Fruit fly (Drosophila melanogaster): ENCODE data around the gene CG12538.

CG12538 gene

dm6 chr3R:13523435-13523834, at the start of gene CG12538:
CG12538 (minus strand) TSS chr3R:13523535.
- no peak for TF ChIP-seq noc (tag; optimal IDR thresholded peaks at IDR 0.05)

dm6 chr3R:13553875-13554399, 30.6 kb upstream of the CG12538 start:
- no peak for TF ChIP-seq noc (tag; optimal IDR thresholded peaks at IDR 0.05)

dm6 chr3R:13553152-13553874, 30.0 kb upstream of the CG12538 start:
- no peak for TF ChIP-seq noc (tag; optimal IDR thresholded peaks at IDR 0.05)

dm6 chr3R:13549515-13549914, 26.2 kb upstream of the CG12538 start:
- no peak for TF ChIP-seq noc (tag; optimal IDR thresholded peaks at IDR 0.05)

- no peak for TF ChIP-seq noc (tag; optimal IDR thresholded peaks at IDR 0.05)
These were observed 25.1 kb upstream of the CG12538 start for dm6 chr3R:13548441-13548818.

- TF ChIP-seq noc (tag; optimal IDR thresholded peaks at IDR 0.05), result no peak
These were observed 24.6 kb upstream of the CG12538 start for dm6 chr3R:13547729-13548440.

- no peak for TF ChIP-seq noc (tag; optimal IDR thresholded peaks at IDR 0.05)
These were observed 22.0 kb upstream of the CG12538 start, which contains the start of gene CG31337 for dm6 chr3R:13545300-13545699. CG31337 (minus strand) TSS chr3R:13545400.

dm6 chr3R:13538723-13539269, 15.5 kb upstream of the CG12538 start:
- TF ChIP-seq noc (tag; optimal IDR thresholded peaks at IDR 0.05), result no peak

- TF ChIP-seq noc (tag; optimal IDR thresholded peaks at IDR 0.05), result no peak
These were observed 5.9 kb upstream of the CG12538 start, which contains the start of gene CG46457 for dm6 chr3R:13529256-13529655. CG46457 (minus strand) TSS chr3R:13529356.

- TF ChIP-seq noc (tag; optimal IDR thresholded peaks at IDR 0.05), result no peak
These were observed 3.3 kb upstream of the CG12538 start for dm6 chr3R:13526638-13527037.

dm6 chr3R:13525986-13526385, 2.7 kb upstream of the CG12538 start:
- TF ChIP-seq noc (tag; optimal IDR thresholded peaks at IDR 0.05), result no peak

- no peak for TF ChIP-seq noc (tag; optimal IDR thresholded peaks at IDR 0.05)
These were observed 1.3 kb upstream of the CG12538 start for dm6 chr3R:13524672-13525071.

- no peak for TF ChIP-seq noc (tag; optimal IDR thresholded peaks at IDR 0.05)
These were observed 13.5 kb downstream of the CG12538 start for dm6 chr3R:13509816-13510215.

dm6 chr3R:13482283-13482682, 41.1 kb downstream of the CG12538 start:
- no peak for TF ChIP-seq noc (tag; optimal IDR thresholded peaks at IDR 0.05)

Data from whole organism, larva.